Worm (Caenorhabditis elegans) whole organism, young adult: ENCODE data around the gene F47E1.2.

Source experiments
- B0035.1 ChIP-seq: sonication (generic microtip); optimal IDR thresholded peaks from 2 replicates; lab custom pipeline; 2016; ENCODE audit warnings: missing genetic modification characterization, mild to moderate bottlenecking, missing compliant biosample characterization, missing genotype, missing genetic modification reagents
- B0261.1 ChIP-seq: sonication (generic microtip); optimal IDR thresholded peaks from 2 replicates; lab custom pipeline; 2016; ENCODE audit warnings: mild to moderate bottlenecking, missing genetic modification characterization, moderate library complexity, missing compliant biosample characterization
- B0336.3 ChIP-seq: fragments of 200-800 bp; sonication (Bioruptor generic); IDR thresholded peaks from 2 replicates; pipeline ENCODE4 v1.3.6; 2022; ENCODE audit warnings: missing genetic modification characterization, missing compliant biosample characterization
- F10E7.11 ChIP-seq: sonication (generic microtip); optimal IDR thresholded peaks from 2 replicates; lab custom pipeline; 2017; ENCODE audit warnings: mild to moderate bottlenecking, missing genetic modification characterization, moderate library complexity, missing compliant biosample characterization
- F23B12.7 ChIP-seq: sonication (generic microtip); optimal IDR thresholded peaks from 2 replicates; lab custom pipeline; 2017; ENCODE audit warnings: missing genetic modification characterization, mild to moderate bottlenecking, missing compliant biosample characterization, antibody characterized with exemption, moderate library complexity; ENCODE audit not compliant: insufficient read depth
- K11D2.4 ChIP-seq: fragments of 200-800 bp; sonication (Bioruptor generic); IDR thresholded peaks from 2 replicates; pipeline ENCODE4 v1.3.6; 2022; ENCODE audit warnings: missing genetic modification reagents, missing genetic modification characterization, missing compliant biosample characterization
- Y53F4B.3 ChIP-seq: fragments of 200-800 bp; sonication (Bioruptor generic); IDR thresholded peaks from 2 replicates; pipeline ENCODE4 v1.3.6; 2022; ENCODE audit warnings: missing genetic modification reagents, missing genetic modification characterization, missing compliant biosample characterization
- Y56A3A.18 ChIP-seq: fragments of 200-800 bp; sonication (Bioruptor generic); IDR thresholded peaks from 2 replicates; pipeline ENCODE4 v1.3.6; 2022; ENCODE audit warnings: missing genetic modification reagents, missing genetic modification characterization, missing compliant biosample characterization
- ama-1 ChIP-seq, 3 experiments: fragments of 150-350 bp in 1 of 3; sonication (generic microtip) in 2 of 3; optimal IDR thresholded peaks; 2 replicates each; lab custom pipeline; 2014 to 2018; ENCODE audit warnings: missing biosample characterization in 2 of 3, missing genetic modification characterization in 2 of 3, missing genetic modification reagents in 2 of 3
- aptf-3 ChIP-seq: fragments of 200-800 bp; sonication (Bioruptor generic); IDR thresholded peaks from 2 replicates; pipeline ENCODE4 v1.3.6; 2022; ENCODE audit warnings: missing genetic modification characterization, missing compliant biosample characterization
- bed-2 ChIP-seq: fragments of 200-800 bp; sonication (Bioruptor generic); IDR thresholded peaks from 2 replicates; pipeline ENCODE4 v1.3.6; 2022; ENCODE audit warnings: missing genetic modification reagents, missing genetic modification characterization, missing compliant biosample characterization
- ccch-3 ChIP-seq: fragments of 200-800 bp; sonication (Bioruptor generic); optimal IDR thresholded peaks from 2 replicates; lab custom pipeline; 2018; ENCODE audit warnings: mild to moderate bottlenecking, missing genetic modification characterization, missing compliant biosample characterization
- cebp-1 ChIP-seq, 2 experiments: fragments of 200-800 bp in 1 of 2; sonication (Bioruptor generic) in 1 of 2; sonication (generic microtip) in 1 of 2; IDR thresholded peaks in 1 of 2; optimal IDR thresholded peaks in 1 of 2; 2 replicates each; pipeline versions ENCODE4 v1.3.6 to Lab custom; 2017 to 2022; ENCODE audit warnings: missing compliant biosample characterization in 2 of 2, missing genetic modification characterization in 2 of 2, mild to moderate bottlenecking in 1 of 2, missing genetic modification reagents in 1 of 2, moderate library complexity in 1 of 2
- ceh-91 ChIP-seq: fragments of 200-800 bp; sonication (Bioruptor generic); IDR thresholded peaks from 2 replicates; pipeline ENCODE4 v1.3.6; 2022; ENCODE audit warnings: missing genetic modification reagents, missing genetic modification characterization, missing compliant biosample characterization
- chd-7 ChIP-seq: sonication (generic microtip); optimal IDR thresholded peaks from 2 replicates; lab custom pipeline; 2016; ENCODE audit warnings: mild to moderate bottlenecking, missing genetic modification characterization, moderate library complexity, missing compliant biosample characterization
- die-1 ChIP-seq: sonication (generic microtip); optimal IDR thresholded peaks from 2 replicates; lab custom pipeline; 2016; ENCODE audit warnings: missing genotype, mild to moderate bottlenecking, missing genetic modification characterization, missing compliant biosample characterization
- dpff-1 ChIP-seq: sonication (generic microtip); optimal IDR thresholded peaks from 2 replicates; lab custom pipeline; 2017; ENCODE audit warnings: mild to moderate bottlenecking, missing genetic modification characterization, missing compliant biosample characterization
- dpl-1 ChIP-seq: fragments of 150-350 bp; optimal IDR thresholded peaks from 2 replicates; lab custom pipeline; 2014; ENCODE audit warnings: missing biosample characterization, missing genetic modification reagents, missing genetic modification characterization
- efl-1 ChIP-seq: fragments of 150-350 bp; optimal IDR thresholded peaks from 2 replicates; lab custom pipeline; 2014; ENCODE audit warnings: missing biosample characterization, missing genetic modification reagents, missing genetic modification characterization
- egl-44 ChIP-seq: fragments of 200-800 bp; sonication (Bioruptor generic); IDR thresholded peaks from 2 replicates; pipeline ENCODE4 v1.3.6; 2022; ENCODE audit warnings: missing genetic modification reagents, missing genetic modification characterization, missing compliant biosample characterization
- ets-4 ChIP-seq: fragments of 200-800 bp; sonication (Bioruptor generic); optimal IDR thresholded peaks from 2 replicates; lab custom pipeline; 2018; ENCODE audit warnings: mild to moderate bottlenecking, missing genetic modification characterization, missing compliant biosample characterization
- fkh-3 ChIP-seq: sonication (generic microtip); optimal IDR thresholded peaks from 2 replicates; lab custom pipeline; 2016; ENCODE audit warnings: mild to moderate bottlenecking, missing genetic modification characterization, missing compliant biosample characterization
- hmg-20 ChIP-seq: fragments of 200-800 bp; sonication (Bioruptor generic); IDR thresholded peaks from 2 replicates; pipeline ENCODE4 v1.3.6; 2022; ENCODE audit warnings: missing genetic modification reagents, missing genetic modification characterization, missing compliant biosample characterization
- lin-26 ChIP-seq: fragments of 200-800 bp; sonication (Bioruptor generic); IDR thresholded peaks from 2 replicates; pipeline ENCODE4 v1.3.6; 2022; ENCODE audit warnings: missing genetic modification reagents, missing genetic modification characterization, missing compliant biosample characterization
- lin-40 ChIP-seq: sonication (generic microtip); optimal IDR thresholded peaks from 2 replicates; lab custom pipeline; 2016; ENCODE audit warnings: missing genetic modification characterization, mild to moderate bottlenecking, missing compliant biosample characterization, missing genotype, missing genetic modification reagents
- lsy-27 ChIP-seq: sonication (generic microtip); optimal IDR thresholded peaks from 2 replicates; lab custom pipeline; 2017; ENCODE audit warnings: missing genetic modification characterization, mild to moderate bottlenecking, missing compliant biosample characterization, antibody characterized with exemption, missing genotype, borderline replicate concordance; ENCODE audit not compliant: insufficient read depth
- mcd-1 ChIP-seq: fragments of 200-800 bp; sonication (Bioruptor generic); IDR thresholded peaks from 2 replicates; pipeline ENCODE4 v1.3.6; 2022; ENCODE audit warnings: missing genetic modification reagents, missing genetic modification characterization, missing compliant biosample characterization
- mxl-1 ChIP-seq: sonication (generic microtip); optimal IDR thresholded peaks from 2 replicates; lab custom pipeline; 2016; ENCODE audit warnings: missing genetic modification characterization, missing compliant biosample characterization
- nfya-2 ChIP-seq: fragments of 200-800 bp; sonication (Bioruptor generic); IDR thresholded peaks from 2 replicates; pipeline ENCODE4 v1.3.6; 2022; ENCODE audit warnings: missing genetic modification reagents, missing genetic modification characterization, missing compliant biosample characterization
- nhr-120 ChIP-seq: fragments of 200-800 bp; sonication (Bioruptor generic); IDR thresholded peaks from 2 replicates; pipeline ENCODE4 v1.3.6; 2022; ENCODE audit warnings: missing genetic modification characterization, missing compliant biosample characterization
- nhr-80 ChIP-seq: sonication (generic microtip); optimal IDR thresholded peaks from 2 replicates; lab custom pipeline; 2016; ENCODE audit warnings: missing genetic modification characterization, missing compliant biosample characterization
- pbrm-1 ChIP-seq: fragments of 200-800 bp; sonication (Bioruptor generic); IDR thresholded peaks from 2 replicates; pipeline ENCODE4 v1.3.6; 2022; ENCODE audit warnings: missing genetic modification reagents, missing genetic modification characterization, missing compliant biosample characterization
- rpc-1 ChIP-seq, 2 experiments: fragments of 150-350 bp in 1 of 2; sonication (generic microtip) in 1 of 2; optimal IDR thresholded peaks; 2 replicates each; lab custom pipeline; 2014 to 2018; ENCODE audit warnings: missing biosample characterization in 1 of 2, missing genetic modification characterization in 1 of 2, missing genetic modification reagents in 1 of 2, missing genotype in 1 of 2
- sea-2 ChIP-seq: fragments of 200-800 bp; sonication (Bioruptor generic); IDR thresholded peaks from 2 replicates; pipeline ENCODE4 v1.3.6; 2022; ENCODE audit warnings: missing genetic modification characterization, missing compliant biosample characterization
- snpc-1.1 ChIP-seq: sonication (generic microtip); optimal IDR thresholded peaks from 2 replicates; lab custom pipeline; 2017; ENCODE audit warnings: missing genetic modification characterization, mild to moderate bottlenecking, missing compliant biosample characterization, antibody characterized with exemption, moderate library complexity, missing genotype, missing genetic modification reagents; ENCODE audit not compliant: insufficient read depth
- snpc-4 ChIP-seq, 5 experiments: fragments of 150-350 bp in 1 of 5; sonication (generic microtip) in 4 of 5; optimal IDR thresholded peaks; 2 replicates each; lab custom pipeline; 2014 to 2018; ENCODE audit warnings: missing genetic modification characterization in 5 of 5, missing biosample characterization in 3 of 5, antibody characterized with exemption in 2 of 5, mild to moderate bottlenecking in 2 of 5, missing compliant biosample characterization in 2 of 5, missing genotype in 2 of 5, moderate library complexity in 2 of 5, missing genetic modification reagents in 1 of 5
- tbp1 ChIP-seq: fragments of 200-800 bp; sonication (Bioruptor generic); optimal IDR thresholded peaks from 2 replicates; lab custom pipeline; 2018; ENCODE audit warnings: mild to moderate bottlenecking, missing genetic modification characterization, missing compliant biosample characterization
- unc-130 ChIP-seq: sonication (generic microtip); optimal IDR thresholded peaks from 2 replicates; lab custom pipeline; 2016; ENCODE audit warnings: missing genetic modification reagents, missing genetic modification characterization, missing compliant biosample characterization
- xnd-1 ChIP-seq: sonication (generic microtip); optimal IDR thresholded peaks from 2 replicates; lab custom pipeline; 2016; ENCODE audit warnings: missing genotype, missing genetic modification reagents, missing genetic modification characterization, missing compliant biosample characterization
- ztf-25 ChIP-seq: fragments of 200-800 bp; sonication (Bioruptor generic); IDR thresholded peaks from 2 replicates; pipeline ENCODE4 v1.3.6; 2022; ENCODE audit warnings: missing genetic modification reagents, missing genetic modification characterization, missing compliant biosample characterization
- ztf-26 ChIP-seq: sonication (generic microtip); optimal IDR thresholded peaks from 2 replicates; lab custom pipeline; 2017; ENCODE audit warnings: missing genetic modification characterization, missing compliant biosample characterization
- ztf-3 ChIP-seq: fragments of 200-800 bp; sonication (Bioruptor generic); optimal IDR thresholded peaks from 2 replicates; lab custom pipeline; 2018; ENCODE audit warnings: mild to moderate bottlenecking, missing genetic modification characterization, missing compliant biosample characterization
- ztf-6 ChIP-seq: fragments of 200-800 bp; sonication (Bioruptor generic); IDR thresholded peaks from 2 replicates; pipeline ENCODE4 v1.3.6; 2022; ENCODE audit warnings: missing genetic modification reagents, missing genetic modification characterization, missing compliant biosample characterization

The F47E1.2 gene

ce11 chrX:9021645-9022044 lies 35.8 kb upstream of the F47E1.2 start, which contains the start of gene T25B6.5:
Gene T25B6.5, minus strand, starts transcription at chrX:9021745.
- no peak for TF ChIP-seq mxl-1 (tag; lab: Kevin White, UChicago)
- no peak for TF ChIP-seq rpc-1 (optimal IDR thresholded peaks at IDR 0.05; lab: Kevin White, UChicago)
- TF ChIP-seq rpc-1 (tag; optimal IDR thresholded peaks at IDR 0.05; lab: Kevin White, UChicago), result no peak
- TF ChIP-seq xnd-1 (tag; lab: Kevin White, UChicago), result no peak
- TF ChIP-seq dpff-1, result no peak
- no peak for TF ChIP-seq efl-1 (GFP tag; lab: Kevin White, UChicago)
- TF ChIP-seq lsy-27 (tag; lab: Kevin White, UChicago), result no peak
- TF ChIP-seq ztf-6 (GFP tag; lab: Robert Waterston, UW), result no peak
- no peak for TF ChIP-seq bed-2 (GFP tag; lab: Robert Waterston, UW)
- no peak for TF ChIP-seq B0035.1 (tag; lab: Kevin White, UChicago)
- no peak for TF ChIP-seq lin-40 (tag; lab: Kevin White, UChicago)
- TF ChIP-seq ztf-3, result no peak
- no peak for TF ChIP-seq ccch-3
- TF ChIP-seq dpl-1 (GFP tag; lab: Kevin White, UChicago), result no peak

DNA sequence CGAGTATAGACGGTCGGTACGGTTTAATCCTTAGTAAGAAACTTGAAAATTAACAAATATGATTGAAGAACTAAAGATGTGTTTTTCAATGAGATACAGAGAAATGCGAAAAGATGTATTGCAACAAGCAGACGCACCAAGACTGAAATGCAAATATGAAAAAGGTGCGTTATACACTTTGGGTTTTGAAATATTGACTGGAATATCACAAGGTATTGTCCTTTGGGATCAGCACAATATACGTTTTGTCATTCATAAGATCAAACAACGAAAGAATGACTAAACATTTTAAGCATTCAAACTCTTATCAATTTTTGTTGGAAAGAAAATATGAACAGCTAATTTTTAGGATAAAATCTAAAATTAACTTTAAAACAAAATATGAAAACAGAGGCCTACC lies 34.7 kb upstream of the F47E1.2 start, which contains the start of gene T25B6.6:
Gene T25B6.6 (minus strand): TSS at position 101 of the 400 bp plus-strand sequence.
- no peak for TF ChIP-seq K11D2.4 (GFP tag; lab: Robert Waterston, UW)

DNA sequence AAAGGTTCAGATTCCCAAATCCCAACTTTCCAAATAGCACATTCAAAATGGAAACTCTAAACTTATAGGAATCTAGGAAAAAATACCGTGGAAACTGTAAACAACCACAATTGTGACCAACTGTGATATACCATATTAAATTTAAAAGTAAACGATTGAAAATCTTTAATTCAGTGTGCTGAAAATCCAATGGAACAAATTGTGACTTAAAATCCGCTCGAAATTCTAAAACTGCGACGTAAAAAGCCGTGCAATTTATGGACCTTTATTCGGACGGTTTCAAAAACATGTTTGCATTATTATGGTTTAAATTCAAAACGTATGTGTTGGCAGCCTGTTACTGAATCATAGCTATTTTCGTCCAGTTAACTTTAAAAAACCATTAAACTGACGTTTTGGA lies 33.6 kb upstream of the F47E1.2 start:
- TF ChIP-seq nfya-2 (no peak), unc-130 (GFP tag; lab: Kevin White, UChicago) (no peak), sea-2 (no peak), tbp1 (GFP tag; lab: Kevin White, UChicago) (no peak), hmg-20 (GFP tag; lab: Robert Waterston, UW) (no peak), ztf-26 (no peak), aptf-3 (GFP tag; lab: Robert Waterston, UW) (no peak), snpc-1.1 (no peak), chd-7 (tag; lab: Kevin White, UChicago) (no peak), Y56A3A.18 (GFP tag; lab: Robert Waterston, UW) (no peak), lsy-27 (tag; lab: Kevin White, UChicago) (no peak), ets-4 (GFP tag; lab: Kevin White, UChicago) (no peak), mcd-1 (no peak), snpc-4 (GFP tag; optimal IDR thresholded peaks at IDR 0.05; lab: Kevin White, UChicago) (no peak), snpc-4 (tag; optimal IDR thresholded peaks at IDR 0.05; lab: Kevin White, UChicago) (no peak), nhr-80 (tag; lab: Kevin White, UChicago) (no peak), egl-44 (no peak), ztf-3 (no peak)

DNA sequence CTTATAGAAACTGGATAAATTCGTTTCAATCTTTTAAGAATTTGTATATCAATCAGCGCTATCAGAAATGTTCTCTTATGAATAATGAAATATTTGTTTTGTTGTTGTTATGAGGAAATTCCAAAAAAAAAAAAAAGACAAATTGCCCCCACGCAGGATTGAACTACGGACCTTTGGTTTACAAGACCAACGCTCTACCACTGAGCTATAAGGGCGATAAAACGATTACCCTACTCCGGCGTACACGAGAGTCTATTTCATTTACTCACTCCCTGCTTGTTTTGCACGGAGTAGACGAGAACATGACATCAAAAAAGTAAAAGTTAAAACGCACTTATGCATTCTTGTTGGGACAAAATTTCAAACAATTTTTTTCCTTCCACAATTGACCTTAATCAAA lies 33.2 kb upstream of the F47E1.2 start:
- TF ChIP-seq nhr-80 (tag; lab: Kevin White, UChicago) (peak; percentile 37), ztf-25 (GFP tag; lab: Robert Waterston, UW) (peak; percentile 89), chd-7 (tag; lab: Kevin White, UChicago) (no peak), lsy-27 (tag; lab: Kevin White, UChicago) (no peak), F23B12.7 (peak; percentile 59), nhr-120 (GFP tag; lab: Robert Waterston, UW) (no peak), pbrm-1 (GFP tag; lab: Robert Waterston, UW) (peak; percentile 78; the same call in 1 of the 2 replicates), lin-26 (GFP tag; lab: Robert Waterston, UW) (no peak; the same call in none of the 2 replicates), die-1 (peak; percentile 97), fkh-3 (tag; lab: Kevin White, UChicago) (no peak), ceh-91 (no peak), cebp-1 (GFP tag; IDR thresholded peaks at IDR 0.05; lab: Robert Waterston, UW) (no peak), cebp-1 (tag; optimal IDR thresholded peaks at IDR 0.05; lab: Kevin White, UChicago) (no peak), ama-1 (optimal IDR thresholded peaks at IDR 0.05; lab: Kevin White, UChicago) (no peak), ama-1 (GFP tag; optimal IDR thresholded peaks at IDR 0.05; lab: Kevin White, UChicago) (peak; percentile 83 to 92), F10E7.11 (tag; lab: Kevin White, UChicago) (peak; percentile 11), Y53F4B.3 (GFP tag; lab: Robert Waterston, UW) (no peak), B0336.3 (GFP tag; lab: Robert Waterston, UW) (no peak), B0261.1 (tag; lab: Kevin White, UChicago) (peak; percentile 90)
